Fruit fly (Drosophila melanogaster) whole organism, adult: Measurements from ENCODE around the gene Sec5.

Source experiments
- CG11617 ChIP-seq: fragments of 200-800 bp; sonication (Bioruptor generic); optimal IDR thresholded peaks from 2 replicates; lab custom pipeline; 2017; ENCODE audit warnings: mild to moderate bottlenecking, missing biosample characterization, missing genetic modification reagents, missing genetic modification characterization
- CG12768 ChIP-seq: fragments of 200-800 bp; sonication (Bioruptor generic); optimal IDR thresholded peaks from 2 replicates; lab custom pipeline; 2017; ENCODE audit warnings: missing biosample characterization, missing genetic modification characterization, mild to moderate bottlenecking, moderate library complexity, missing genetic modification reagents
- CG33017 ChIP-seq: fragments of 200-800 bp; sonication (Bioruptor generic); optimal IDR thresholded peaks from 2 replicates; lab custom pipeline; 2018; ENCODE audit warnings: missing biosample characterization, mild to moderate bottlenecking, missing genetic modification characterization, moderate library complexity
- CG5204 ChIP-seq: fragments of 200-800 bp; sonication (Bioruptor generic); optimal IDR thresholded peaks from 2 replicates; lab custom pipeline; 2016; ENCODE audit warnings: missing biosample characterization, missing genetic modification characterization
- CG7045 ChIP-seq: fragments of 200-800 bp; sonication (Bioruptor generic); optimal IDR thresholded peaks from 2 replicates; lab custom pipeline; 2017; ENCODE audit warnings: missing biosample characterization, mild to moderate bottlenecking, missing genetic modification characterization
- CG7101 ChIP-seq: fragments of 200-800 bp; sonication (Bioruptor generic); optimal IDR thresholded peaks from 2 replicates; lab custom pipeline; 2018; ENCODE audit warnings: missing biosample characterization, mild to moderate bottlenecking, missing genetic modification characterization, moderate library complexity
- Clk ChIP-seq: fragments of 200-800 bp; sonication (Bioruptor generic); optimal IDR thresholded peaks from 2 replicates; lab custom pipeline; 2017; ENCODE audit warnings: missing biosample characterization, missing genetic modification characterization
- Mnt ChIP-seq: fragments of 200-800 bp; sonication (Bioruptor generic); optimal IDR thresholded peaks from 2 replicates; lab custom pipeline; 2016; ENCODE audit warnings: missing biosample characterization, mild to moderate bottlenecking, missing genetic modification characterization
- bab1 ChIP-seq: fragments of 200-800 bp; sonication (Bioruptor generic); optimal IDR thresholded peaks from 3 replicates; lab custom pipeline; 2019; ENCODE audit warnings: missing biosample characterization, mild to moderate bottlenecking, missing genetic modification characterization, moderate library complexity
- kay ChIP-seq: fragments of 200-800 bp; sonication (Bioruptor generic); peaks from one replicate; lab custom pipeline; 2016; ENCODE audit warnings: missing biosample characterization, missing genetic modification characterization, borderline replicate concordance

DNA sequence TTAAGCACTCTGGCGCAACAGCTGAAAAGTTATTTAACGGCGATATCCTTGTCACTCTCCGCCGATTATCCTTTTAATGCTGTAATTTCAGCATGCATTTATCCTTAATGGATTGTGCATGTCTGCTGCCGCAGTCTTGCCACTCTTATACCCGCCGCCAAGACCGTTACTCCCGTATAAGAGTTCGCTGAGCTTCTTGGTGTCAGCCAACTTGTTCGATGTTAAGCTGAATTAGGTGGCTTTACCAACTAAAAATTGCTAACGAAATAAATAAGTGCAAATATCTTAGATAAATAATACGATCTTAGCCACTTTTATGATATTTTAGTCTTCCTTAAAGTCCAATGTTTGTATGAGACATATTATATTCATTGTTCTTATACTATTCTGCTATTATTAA, 15.9 kb upstream of the Sec5 start:
- no peak for TF ChIP-seq kay (GFP tag; lab: Kevin White, UChicago)
- TF ChIP-seq CG12768 (GFP tag; lab: Kevin White, UChicago), result no peak
- no peak for TF ChIP-seq Mnt
- no peak for TF ChIP-seq Clk (GFP tag; lab: Kevin White, UChicago)
- no peak for TF ChIP-seq CG11617 (GFP tag; lab: Kevin White, UChicago)
- TF ChIP-seq CG7101 (tag; lab: Kevin White, UChicago), result no peak
- TF ChIP-seq CG7045 (GFP tag; lab: Kevin White, UChicago), result no peak
- no peak for TF ChIP-seq bab1 (GFP tag; lab: Kevin White, UChicago)
- TF ChIP-seq CG5204 (GFP tag; lab: Kevin White, UChicago), result no peak
- TF ChIP-seq CG33017 (tag; lab: Kevin White, UChicago), result no peak
